Fruit fly (Drosophila melanogaster) whole organism, embryonic: ENCODE measurements around the gene Mul1.

ENCODE experiments used
- B-H1 ChIP-seq: fragments of 200-800 bp; sonication (Bioruptor generic); IDR thresholded peaks from 3 replicates; pipeline ENCODE4 v1.3.6; 2022; ENCODE audit warnings: missing biosample characterization, missing genetic modification characterization
- Bdp1 ChIP-seq: fragments of 200-800 bp; sonication (Bioruptor generic); optimal IDR thresholded peaks from 3 replicates; lab custom pipeline; 2016; ENCODE audit warnings: missing biosample characterization, missing genetic modification characterization
- CG13123 ChIP-seq: fragments of 200-800 bp; sonication (Bioruptor generic); optimal IDR thresholded peaks from 2 replicates; lab custom pipeline; 2016; ENCODE audit warnings: missing biosample characterization, missing genetic modification characterization
- CG15696 ChIP-seq: fragments of 200-800 bp; sonication (Bioruptor generic); optimal IDR thresholded peaks from 2 replicates; lab custom pipeline; 2019; ENCODE audit warnings: missing biosample characterization, mild to moderate bottlenecking, missing genetic modification characterization, moderate library complexity
- CG17912 ChIP-seq: fragments of 200-800 bp; sonication (Bioruptor generic); optimal IDR thresholded peaks from 2 replicates; lab custom pipeline; 2018; ENCODE audit warnings: missing biosample characterization, mild to moderate bottlenecking, missing genetic modification characterization
- CG2120 ChIP-seq: fragments of 200-800 bp; sonication (Bioruptor generic); optimal IDR thresholded peaks from 3 replicates; lab custom pipeline; 2016; ENCODE audit warnings: missing biosample characterization, missing genetic modification characterization
- CG2678 ChIP-seq: fragments of 200-800 bp; sonication (Bioruptor generic); optimal IDR thresholded peaks from 3 replicates; lab custom pipeline; 2019; ENCODE audit warnings: missing biosample characterization, mild to moderate bottlenecking, missing genetic modification characterization, moderate library complexity
- CG30431 ChIP-seq: fragments of 200-800 bp; sonication (Bioruptor generic); optimal IDR thresholded peaks from 2 replicates; lab custom pipeline; 2017; ENCODE audit warnings: missing biosample characterization, missing genetic modification characterization
- CG32767 ChIP-seq: fragments of 200-800 bp; sonication (Bioruptor generic); IDR thresholded peaks from 2 replicates; pipeline ENCODE4 v1.3.6; 2022; ENCODE audit warnings: missing biosample characterization, missing genetic modification characterization
- CG3995 ChIP-seq: fragments of 200-800 bp; sonication (Bioruptor generic); optimal IDR thresholded peaks from 3 replicates; lab custom pipeline; 2016; ENCODE audit warnings: missing biosample characterization, missing genetic modification characterization
- CG4360 ChIP-seq: fragments of 200-800 bp; sonication (Bioruptor generic); IDR thresholded peaks from 2 replicates; pipeline ENCODE4 v1.3.6; 2022; ENCODE audit warnings: missing biosample characterization, missing genetic modification characterization
- CG4404 ChIP-seq: fragments of 200-800 bp; sonication (Bioruptor generic); IDR thresholded peaks from 2 replicates; pipeline ENCODE4 v1.3.6; 2022; ENCODE audit warnings: missing biosample characterization, missing genetic modification characterization
- CG6654 ChIP-seq: fragments of 200-800 bp; sonication (Bioruptor generic); optimal IDR thresholded peaks from 2 replicates; lab custom pipeline; 2017; ENCODE audit warnings: missing biosample characterization, mild to moderate bottlenecking, missing genetic modification characterization
- CG6765 ChIP-seq: fragments of 200-800 bp; sonication (Bioruptor generic); optimal IDR thresholded peaks from 3 replicates; lab custom pipeline; 2017; ENCODE audit warnings: missing biosample characterization, mild to moderate bottlenecking, missing genetic modification characterization
- CG7928 ChIP-seq: fragments of 200-800 bp; sonication (Bioruptor generic); optimal IDR thresholded peaks from 2 replicates; lab custom pipeline; 2017; ENCODE audit warnings: missing biosample characterization, mild to moderate bottlenecking, missing genetic modification characterization
- CG8290 ChIP-seq, 3 experiments: fragments of 200-800 bp; sonication (Bioruptor generic); optimal IDR thresholded peaks; 2 replicates each; lab custom pipeline; 2016 to 2019; ENCODE audit warnings: missing biosample characterization in 3 of 3, missing genetic modification characterization in 3 of 3, mild to moderate bottlenecking in 2 of 3, moderate library complexity in 1 of 3
- CG8765 ChIP-seq: fragments of 200-800 bp; sonication (Bioruptor generic); IDR thresholded peaks from 2 replicates; pipeline ENCODE4 v1.3.6; 2022; ENCODE audit warnings: missing biosample characterization, missing genetic modification characterization
- CG9932 ChIP-seq: fragments of 200-800 bp; sonication (Bioruptor generic); IDR thresholded peaks from 2 replicates; pipeline ENCODE4 v1.3.6; 2022; ENCODE audit warnings: missing biosample characterization, missing genetic modification characterization
- Dfd ChIP-seq, 2 experiments: fragments of >200 bp; optimal IDR thresholded peaks; 2 replicates each; lab custom pipeline; 2017; ENCODE audit warnings: missing biosample characterization in 2 of 2, missing genetic modification characterization in 2 of 2
- HLH4C ChIP-seq: fragments of 200-800 bp; sonication (Bioruptor generic); IDR thresholded peaks from 3 replicates; pipeline ENCODE4 v1.3.6; 2022; ENCODE audit warnings: missing biosample characterization, missing genetic modification characterization; ENCODE audit not compliant: partially characterized antibody
- Med ChIP-seq: fragments of 200-800 bp; sonication (Bioruptor generic); peaks from one replicate; lab custom pipeline; 2016; ENCODE audit warnings: missing biosample characterization, missing genetic modification characterization, mild to moderate bottlenecking, inconsistent platforms, moderate library complexity
- Nf-YA ChIP-seq: fragments of 200-800 bp; sonication (Bioruptor generic); IDR thresholded peaks from 2 replicates; pipeline ENCODE4 v1.3.6; 2022; ENCODE audit warnings: missing biosample characterization, missing genetic modification characterization
- Oli ChIP-seq: fragments of 200-800 bp; sonication (Bioruptor generic); optimal IDR thresholded peaks from 2 replicates; lab custom pipeline; 2018; ENCODE audit warnings: missing biosample characterization, mild to moderate bottlenecking, missing genetic modification characterization, moderate library complexity
- Ptx1 ChIP-seq: fragments of 200-800 bp; sonication (Bioruptor generic); IDR thresholded peaks from 2 replicates; pipeline ENCODE4 v1.3.6; 2022; ENCODE audit warnings: missing biosample characterization, missing genetic modification characterization
- Rfx ChIP-seq: fragments of 200-800 bp; sonication (Bioruptor generic); IDR thresholded peaks from 2 replicates; pipeline ENCODE4 v1.3.6; 2022; ENCODE audit warnings: missing biosample characterization, missing genetic modification characterization
- Six4 ChIP-seq: fragments of 200-800 bp; sonication (Bioruptor generic); optimal IDR thresholded peaks from 2 replicates; lab custom pipeline; 2016; ENCODE audit warnings: missing biosample characterization, missing genetic modification characterization
- Sox102F ChIP-seq: fragments of 200-800 bp; sonication (Bioruptor generic); optimal IDR thresholded peaks from 2 replicates; lab custom pipeline; 2018; ENCODE audit warnings: missing biosample characterization, mild to moderate bottlenecking, missing genetic modification characterization, moderate library complexity
- TFAM ChIP-seq: fragments of 200-800 bp; sonication (Bioruptor generic); optimal IDR thresholded peaks from 2 replicates; lab custom pipeline; 2017; ENCODE audit warnings: missing biosample characterization, missing genetic modification characterization, inconsistent platforms
- Xbp1 ChIP-seq: fragments of 200-800 bp; sonication (Bioruptor generic); optimal IDR thresholded peaks from 3 replicates; lab custom pipeline; 2016; ENCODE audit warnings: missing biosample characterization, mild to moderate bottlenecking, missing genetic modification characterization
- YL-1 ChIP-seq: fragments of 200-800 bp; sonication (Bioruptor generic); optimal IDR thresholded peaks from 3 replicates; lab custom pipeline; 2017; ENCODE audit warnings: missing biosample characterization, mild to moderate bottlenecking, missing genetic modification characterization
- al ChIP-seq: fragments of 200-800 bp; sonication (Bioruptor generic); IDR thresholded peaks from 2 replicates; pipeline ENCODE4 v1.3.6; 2022; ENCODE audit warnings: missing biosample characterization, missing genetic modification characterization
- ara ChIP-seq: fragments of 200-800 bp; sonication (Bioruptor generic); IDR thresholded peaks from 2 replicates; pipeline ENCODE4 v1.3.6; 2022; ENCODE audit warnings: missing biosample characterization, missing genetic modification characterization
- esg ChIP-seq: fragments of 200-800 bp; sonication (Bioruptor generic); conservative IDR thresholded peaks from 2 replicates; pipeline ENCODE4 v1.3.6; 2022; ENCODE audit warnings: missing biosample characterization, missing genetic modification characterization
- eyg ChIP-seq: fragments of 200-800 bp; sonication (Bioruptor generic); optimal IDR thresholded peaks from 3 replicates; lab custom pipeline; 2016; ENCODE audit warnings: missing biosample characterization, missing genetic modification characterization
- gcm ChIP-seq: fragments of 200-800 bp; sonication (Bioruptor generic); optimal IDR thresholded peaks from 2 replicates; lab custom pipeline; 2019; ENCODE audit warnings: missing biosample characterization, mild to moderate bottlenecking, missing genetic modification characterization, moderate library complexity
- gfzf ChIP-seq: fragments of 200-800 bp; sonication (Bioruptor generic); optimal IDR thresholded peaks from 2 replicates; lab custom pipeline; 2016; ENCODE audit warnings: missing biosample characterization, mild to moderate bottlenecking, missing genetic modification characterization, moderate library complexity
- gsb-n ChIP-seq: fragments of 200-800 bp; sonication (Bioruptor generic); optimal IDR thresholded peaks from 3 replicates; lab custom pipeline; 2018; ENCODE audit warnings: missing biosample characterization, mild to moderate bottlenecking, missing genetic modification characterization
- insv ChIP-seq, 2 experiments: fragments of 200-800 bp; sonication (Bioruptor generic); optimal IDR thresholded peaks; 3 replicates each; lab custom pipeline; 2016 to 2018; ENCODE audit warnings: missing biosample characterization in 2 of 2, missing genetic modification characterization in 2 of 2
- lov ChIP-seq, 2 experiments: fragments of 200-800 bp in 1 of 2; fragments of >200 bp in 1 of 2; sonication (Bioruptor generic) in 1 of 2; IDR thresholded peaks in 1 of 2; optimal IDR thresholded peaks in 1 of 2; 2 replicates in 1 of 2; 3 replicates in 1 of 2; pipeline versions ENCODE4 v1.3.6 to Lab custom; 2017 to 2022; ENCODE audit warnings: missing biosample characterization in 1 of 2, missing genetic modification characterization in 1 of 2
- oc ChIP-seq: fragments of 200-800 bp; sonication (Bioruptor generic); optimal IDR thresholded peaks from 2 replicates; lab custom pipeline; 2018; ENCODE audit warnings: missing biosample characterization, mild to moderate bottlenecking, missing genetic modification characterization, moderate library complexity
- org-1 ChIP-seq: fragments of 200-800 bp; sonication (Bioruptor generic); optimal IDR thresholded peaks from 2 replicates; lab custom pipeline; 2017; ENCODE audit warnings: missing biosample characterization, missing genetic modification characterization
- peb ChIP-seq: fragments of 200-800 bp; sonication (Bioruptor generic); IDR thresholded peaks from 2 replicates; pipeline ENCODE4 v1.3.6; 2022; ENCODE audit warnings: missing biosample characterization, missing genetic modification characterization
- rib ChIP-seq: fragments of 200-800 bp; sonication (Bioruptor generic); IDR thresholded peaks from 2 replicates; pipeline ENCODE4 v1.3.6; 2022; ENCODE audit warnings: missing biosample characterization, missing genetic modification characterization
- run ChIP-seq: fragments of 200-800 bp; sonication (Bioruptor generic); optimal IDR thresholded peaks from 3 replicates; lab custom pipeline; 2018; ENCODE audit warnings: missing biosample characterization, mild to moderate bottlenecking, missing genetic modification characterization
- so ChIP-seq: fragments of 200-800 bp; sonication (Bioruptor generic); IDR thresholded peaks from 3 replicates; pipeline ENCODE4 v1.3.6; 2022; ENCODE audit warnings: missing biosample characterization, missing genetic modification characterization
- sug ChIP-seq: fragments of 200-800 bp; optimal IDR thresholded peaks from 2 replicates; lab custom pipeline; 2019; ENCODE audit warnings: missing biosample characterization, mild to moderate bottlenecking, missing genetic modification characterization, moderate library complexity
- toy ChIP-seq: fragments of 200-800 bp; sonication (Bioruptor generic); IDR thresholded peaks from 2 replicates; pipeline ENCODE4 v1.3.6; 2022; ENCODE audit warnings: missing biosample characterization, missing genetic modification characterization
- trem ChIP-seq: fragments of 200-800 bp; optimal IDR thresholded peaks from 3 replicates; lab custom pipeline; 2019; ENCODE audit warnings: missing biosample characterization, mild to moderate bottlenecking, missing genetic modification characterization, moderate library complexity
- trh ChIP-seq: fragments of 200-800 bp; sonication (Bioruptor generic); optimal IDR thresholded peaks from 2 replicates; lab custom pipeline; 2016; ENCODE audit warnings: missing biosample characterization, missing genetic modification characterization
- z ChIP-seq: fragments of 200-800 bp; sonication (Bioruptor generic); IDR thresholded peaks from 3 replicates; pipeline ENCODE4 v1.3.6; 2022; ENCODE audit warnings: missing biosample characterization, missing genetic modification characterization
- zfh1 ChIP-seq: fragments of 200-800 bp; sonication (Bioruptor generic); IDR thresholded peaks from 3 replicates; pipeline ENCODE4 v1.3.6; 2022; ENCODE audit warnings: missing biosample characterization, missing genetic modification characterization

Mul1 gene

dm6 chr3L:4070996-4071379 is 49.7 kb downstream of the Mul1 start (continued):
- TF ChIP-seq gfzf (GFP tag; lab: Kevin White, UChicago) (no peak), CG6654 (GFP tag; lab: Kevin White, UChicago) (peak; percentile 26), ara (peak; percentile 75), CG3995 (GFP tag; lab: Kevin White, UChicago) (no peak), CG4404 (peak; percentile 6; the same call in 1 of the 2 replicates), CG9932 (GFP tag; lab: Robert Waterston, UW) (peak; percentile 64), CG2120 (GFP tag; lab: Kevin White, UChicago) (peak; percentile 5), Oli (tag; lab: Kevin White, UChicago) (peak; percentile 61), al (peak; percentile 46; the same call in 1 of the 2 replicates), CG13123 (GFP tag; lab: Kevin White, UChicago) (peak; percentile 32), Ptx1 (GFP tag; lab: Robert Waterston, UW) (peak; percentile 78), CG15696 (no peak), B-H1 (GFP tag; lab: Robert Waterston, UW) (peak; percentile 74), rib (0 out of 2 replicates have a peak, but pooled peaks have one; percentile 10), CG2678 (tag; lab: Kevin White, UChicago) (peak; percentile 37), CG7928 (no peak), peb (peak; percentile 38; the same call in 1 of the 2 replicates), lov (optimal IDR thresholded peaks at IDR 0.05; lab: Kevin White, UChicago) (no peak), lov (GFP tag; IDR thresholded peaks at IDR 0.05; lab: Robert Waterston, UW) (no peak), gcm (GFP tag; lab: Kevin White, UChicago) (no peak), CG30431 (GFP tag; lab: Kevin White, UChicago) (peak; percentile 57), CG8765 (no peak; the same call in 1 of the 2 replicates), Bdp1 (GFP tag; lab: Kevin White, UChicago) (no peak), TFAM (GFP tag; lab: Kevin White, UChicago) (no peak), insv (GFP tag; optimal IDR thresholded peaks at IDR 0.05; lab: Kevin White, UChicago) (no peak), gsb-n (tag; lab: Kevin White, UChicago) (no peak), Rfx (peak; percentile 80), Med (peak; percentile 90), YL-1 (GFP tag; lab: Kevin White, UChicago) (no peak), run (tag; lab: Kevin White, UChicago) (no peak), zfh1 (GFP tag; lab: Robert Waterston, UW) (peak; percentile 87), CG6765 (GFP tag; lab: Kevin White, UChicago) (no peak), CG4360 (GFP tag; lab: Robert Waterston, UW) (no peak), org-1 (GFP tag; lab: Kevin White, UChicago) (no peak), trh (no peak), HLH4C (no peak), Xbp1 (GFP tag; lab: Kevin White, UChicago) (peak; percentile 64), toy (peak; percentile 43; the same call in 1 of the 2 replicates), sug (tag; lab: Kevin White, UChicago) (no peak), trem (tag; lab: Kevin White, UChicago) (peak; percentile 22), Dfd (GFP tag; optimal IDR thresholded peaks at IDR 0.05; lab: Kevin White, UChicago) (no peak), eyg (GFP tag; lab: Kevin White, UChicago) (no peak), so (GFP tag; lab: Robert Waterston, UW) (peak; percentile 8; the same call in 1 of the 3 replicates), esg (peak; percentile 81), CG32767 (GFP tag; lab: Robert Waterston, UW) (peak; percentile 40), z (GFP tag; lab: Robert Waterston, UW) (no peak), oc (peak; percentile 54), CG17912 (GFP tag; lab: Kevin White, UChicago) (no peak), Sox102F (GFP tag; lab: Kevin White, UChicago) (peak; percentile 70), CG8290 (GFP tag; optimal IDR thresholded peaks at IDR 0.05; lab: Kevin White, UChicago) (no peak), CG8290 (tag; optimal IDR thresholded peaks at IDR 0.05; lab: Kevin White, UChicago) (peak in 1 of 2 experiments; percentile 95), Nf-YA (GFP tag; lab: Robert Waterston, UW) (0 out of 2 replicates have a peak, but pooled peaks have one; percentile 8), Six4 (GFP tag; lab: Kevin White, UChicago) (peak; percentile 19)
